Worm (Caenorhabditis elegans): ENCODE results near the gene hsp-90.
A peak's percentile ranks its signal among the peaks of the same experiment; 100 is the strongest.

hsp-90 gene

ce11 chrV:14729343-14729742 lies 44.6 kb downstream of the hsp-90 start, which contains the start of gene oig-3:
Gene oig-3, plus strand, starts transcription at chrV:14729643.
- TF ChIP-seq ces-1 (GFP tag; optimal IDR thresholded peaks at IDR 0.05) (no peak), mep-1 (tag; optimal IDR thresholded peaks at IDR 0.05) (no peak), lin-13 (tag; optimal IDR thresholded peaks at IDR 0.05) (no peak), nhr-76 (tag; optimal IDR thresholded peaks at IDR 0.05) (no peak)

- TF ChIP-seq bed-3 (GFP tag; optimal IDR thresholded peaks at IDR 0.05) (no peak), nhr-76 (tag; optimal IDR thresholded peaks at IDR 0.05) (no peak), pha-4 (tag; optimal IDR thresholded peaks at IDR 0.05) (no peak), unc-120 (tag; optimal IDR thresholded peaks at IDR 0.05; ENCODE audit: poor library complexity, severe bottlenecking) (no peak), hlh-1 (tag; optimal IDR thresholded peaks at IDR 0.05) (no peak), M03D4.4 (tag; optimal IDR thresholded peaks at IDR 0.05) (no peak), ces-1 (GFP tag; optimal IDR thresholded peaks at IDR 0.05) (peak; percentile 89), blmp-1 (tag; optimal IDR thresholded peaks at IDR 0.05) (no peak), elt-1 (tag; optimal IDR thresholded peaks at IDR 0.05; ENCODE audit: borderline replicate concordance, insufficient read depth) (no peak), mep-1 (tag; optimal IDR thresholded peaks at IDR 0.05) (peak; percentile 1), lsy-2 (tag; optimal IDR thresholded peaks at IDR 0.05) (no peak), nhr-237 (tag; optimal IDR thresholded peaks at IDR 0.05) (no peak)
These were observed 49.6 kb downstream of the hsp-90 start, which contains the start of gene unc-61 for ce11 chrV:14734187-14734765. Gene unc-61, minus strand, starts transcription at chrV:14734237.

- TF ChIP-seq lin-13 (tag; optimal IDR thresholded peaks at IDR 0.05): no peak
- TF ChIP-seq zip-8 (tag; optimal IDR thresholded peaks at IDR 0.05): no peak
- no peak for TF ChIP-seq nhr-76 (tag; optimal IDR thresholded peaks at IDR 0.05)
- TF ChIP-seq elt-3 (tag; optimal IDR thresholded peaks at IDR 0.05): no peak
- TF ChIP-seq ces-1 (GFP tag; optimal IDR thresholded peaks at IDR 0.05): no peak
- no peak for TF ChIP-seq snpc-4 (tag; optimal IDR thresholded peaks at IDR 0.05)
- no peak for TF ChIP-seq nhr-237 (tag; optimal IDR thresholded peaks at IDR 0.05)
- no peak for TF ChIP-seq unc-120 (tag; optimal IDR thresholded peaks at IDR 0.05; ENCODE audit: poor library complexity, severe bottlenecking)
- TF ChIP-seq nhr-2 (tag; optimal IDR thresholded peaks at IDR 0.05): no peak
- no peak for TF ChIP-seq sptf-1 (tag; optimal IDR thresholded peaks at IDR 0.05)
These were observed 52.1 kb downstream of the hsp-90 start, which contains the start of gene Y50E8A.5 for ce11 chrV:14736851-14737250. Gene Y50E8A.5, minus strand, starts transcription at chrV:14736951.

All from whole organism, mixed stage, embryonic.